Worm (Caenorhabditis elegans): Measurements from ENCODE around the gene C29H12.2.

DNA sequence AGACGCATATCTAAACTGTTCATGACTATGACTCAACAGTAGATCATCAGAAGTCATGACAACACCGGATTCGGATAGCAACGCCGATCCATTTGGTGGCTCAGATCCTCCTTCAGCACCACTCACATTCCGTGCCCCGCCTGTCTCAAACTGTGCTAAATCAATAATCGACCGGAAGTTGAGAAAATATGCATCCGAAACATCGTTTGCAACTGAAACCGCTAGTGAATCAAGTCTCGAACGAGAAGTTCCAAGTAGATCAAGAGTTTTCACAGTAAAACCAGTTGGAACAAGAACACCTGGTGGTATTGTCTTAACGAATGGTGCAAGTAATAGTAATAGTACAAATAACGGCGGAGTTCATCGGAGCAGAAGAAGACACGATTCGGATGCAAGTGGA is 23.5 kb downstream of the C29H12.2 start:
- no peak for TF ChIP-seq him-1 (tag; optimal IDR thresholded peaks at IDR 0.05)
- no peak for TF ChIP-seq W03F9.2 (tag; optimal IDR thresholded peaks at IDR 0.05)

Measured in whole organism, L4/young adult.